Worm (Caenorhabditis elegans) whole organism, L1 larva: Measurements from ENCODE around the gene C09F12.3.

ENCODE experiments used
- C16A3.4 ChIP-seq: fragments of 150-350 bp; optimal IDR thresholded peaks from 2 replicates; lab custom pipeline; 2014; ENCODE audit warnings: missing biosample characterization, missing genetic modification characterization
- C34B4.2 ChIP-seq: sonication (generic microtip); optimal IDR thresholded peaks from 2 replicates; lab custom pipeline; 2017; ENCODE audit warnings: mild to moderate bottlenecking, missing genetic modification characterization, missing compliant biosample characterization
- F16B12.6 ChIP-seq: fragments of 150-350 bp; optimal IDR thresholded peaks from 2 replicates; lab custom pipeline; 2014; ENCODE audit warnings: missing biosample characterization, missing genetic modification characterization
- blmp-1 ChIP-seq: fragments of 150-350 bp; optimal IDR thresholded peaks from 2 replicates; lab custom pipeline; 2014; ENCODE audit warnings: missing biosample characterization, missing genetic modification characterization
- ceh-8 ChIP-seq: fragments of 200-800 bp; sonication (Bioruptor generic); optimal IDR thresholded peaks from 2 replicates; lab custom pipeline; 2018; ENCODE audit warnings: mild to moderate bottlenecking, missing genetic modification characterization, moderate library complexity, missing compliant biosample characterization
- ceh-82 ChIP-seq, 3 experiments: fragments of 150-350 bp in 1 of 3; sonication (generic microtip) in 2 of 3; optimal IDR thresholded peaks; 2 replicates each; lab custom pipeline; 2014 to 2017; ENCODE audit warnings: missing biosample characterization in 3 of 3, missing genetic modification characterization in 3 of 3
- ceh-88 ChIP-seq: fragments of 200-800 bp; sonication (Bioruptor generic); IDR thresholded peaks from 2 replicates; pipeline ENCODE4 v1.3.6; 2022; ENCODE audit warnings: missing genetic modification characterization, missing compliant biosample characterization
- ceh-90 ChIP-seq: sonication (generic microtip); optimal IDR thresholded peaks from 2 replicates; lab custom pipeline; 2016; ENCODE audit warnings: missing genetic modification characterization, missing compliant biosample characterization
- dpl-1 ChIP-seq, 3 experiments: fragments of 150-350 bp in 2 of 3; sonication (generic microtip) in 1 of 3; optimal IDR thresholded peaks; 2 replicates each; lab custom pipeline; 2014 to 2017; ENCODE audit warnings: missing biosample characterization in 3 of 3, missing genetic modification characterization in 3 of 3, missing genetic modification reagents in 3 of 3
- efl-1 ChIP-seq, 4 experiments: fragments of 150-350 bp; optimal IDR thresholded peaks in 3 of 4; peaks in 1 of 4; 1 replicate in 1 of 4; 2 replicates in 3 of 4; lab custom pipeline; 2014; ENCODE audit warnings: missing biosample characterization in 2 of 4, missing genetic modification characterization in 2 of 4, missing genetic modification reagents in 2 of 4
- efl-3 ChIP-seq: fragments of 200-800 bp; sonication (Bioruptor generic); optimal IDR thresholded peaks from 2 replicates; lab custom pipeline; 2018; ENCODE audit warnings: mild to moderate bottlenecking, missing genetic modification characterization, missing compliant biosample characterization
- elt-3 ChIP-seq, 6 experiments: fragments of 150-350 bp in 1 of 6; sonication (generic microtip); optimal IDR thresholded peaks; 2 replicates each; lab custom pipeline; 2017 to 2018; ENCODE audit warnings: missing biosample characterization in 6 of 6, missing genetic modification characterization in 6 of 6, inconsistent platforms in 1 of 6
- fkh-10 ChIP-seq: sonication (generic microtip); optimal IDR thresholded peaks from 2 replicates; lab custom pipeline; 2017; ENCODE audit warnings: missing biosample characterization, missing genetic modification reagents, missing genetic modification characterization
- fkh-4 ChIP-seq: sonication (generic microtip); optimal IDR thresholded peaks from 2 replicates; lab custom pipeline; 2016; ENCODE audit warnings: missing compliant biosample characterization, missing genetic modification characterization, borderline replicate concordance
- fkh-8 ChIP-seq: sonication (generic microtip); optimal IDR thresholded peaks from 2 replicates; lab custom pipeline; 2016; ENCODE audit warnings: mild to moderate bottlenecking, missing genetic modification characterization, missing compliant biosample characterization
- hlh-17 ChIP-seq: fragments of 200-800 bp; sonication (Bioruptor generic); optimal IDR thresholded peaks from 2 replicates; lab custom pipeline; 2018; ENCODE audit warnings: missing genetic modification characterization, mild to moderate bottlenecking, missing compliant biosample characterization, moderate library complexity, borderline replicate concordance
- irx-1 ChIP-seq: sonication (generic microtip); optimal IDR thresholded peaks from 2 replicates; lab custom pipeline; 2016; ENCODE audit warnings: missing genetic modification characterization, missing compliant biosample characterization
- isw-1 ChIP-seq: fragments of 200-800 bp; sonication (Bioruptor generic); IDR thresholded peaks from 2 replicates; pipeline ENCODE4 v1.3.6; 2022; ENCODE audit warnings: missing genetic modification characterization, missing compliant biosample characterization
- jun-1 ChIP-seq: fragments of 150-350 bp; optimal IDR thresholded peaks from 2 replicates; lab custom pipeline; 2014; ENCODE audit warnings: missing biosample characterization, missing genetic modification reagents, missing genetic modification characterization
- lin-14 ChIP-seq: fragments of 200-800 bp; sonication (Bioruptor generic); optimal IDR thresholded peaks from 2 replicates; lab custom pipeline; 2018; ENCODE audit warnings: mild to moderate bottlenecking, missing genetic modification characterization, moderate library complexity, missing compliant biosample characterization
- lin-35 ChIP-seq, 2 experiments: fragments of 150-350 bp; optimal IDR thresholded peaks; 2 replicates each; lab custom pipeline; 2014; ENCODE audit warnings: missing biosample characterization in 2 of 2, missing genetic modification characterization in 2 of 2, missing genetic modification reagents in 2 of 2
- lin-39 ChIP-seq: fragments of 150-350 bp; optimal IDR thresholded peaks from 2 replicates; lab custom pipeline; 2014; ENCODE audit warnings: missing biosample characterization, missing genetic modification reagents, missing genetic modification characterization
- lsy-2 ChIP-seq, 2 experiments: fragments of 150-350 bp; optimal IDR thresholded peaks; 2 replicates each; lab custom pipeline; 2014; ENCODE audit warnings: missing biosample characterization in 2 of 2, missing genetic modification characterization in 2 of 2
- mef-2 ChIP-seq: fragments of 150-350 bp; optimal IDR thresholded peaks from 2 replicates; lab custom pipeline; 2014; ENCODE audit warnings: missing biosample characterization, missing genetic modification characterization
- nhr-11 ChIP-seq: fragments of 150-350 bp; optimal IDR thresholded peaks from 2 replicates; lab custom pipeline; 2014; ENCODE audit warnings: missing biosample characterization, missing genetic modification characterization
- nhr-19 ChIP-seq: fragments of 200-800 bp; sonication (Bioruptor generic); conservative IDR thresholded peaks from 2 replicates; pipeline ENCODE4 v1.3.6; 2022; ENCODE audit warnings: missing genetic modification characterization, missing compliant biosample characterization
- nhr-28 ChIP-seq: fragments of 150-350 bp; optimal IDR thresholded peaks from 2 replicates; lab custom pipeline; 2014; ENCODE audit warnings: missing biosample characterization, missing genetic modification characterization
- nhr-71 ChIP-seq: sonication (generic microtip); optimal IDR thresholded peaks from 2 replicates; lab custom pipeline; 2016; ENCODE audit warnings: mild to moderate bottlenecking, missing genetic modification characterization, moderate library complexity, missing compliant biosample characterization
- nhr-76 ChIP-seq: sonication (generic microtip); optimal IDR thresholded peaks from 2 replicates; lab custom pipeline; 2017; ENCODE audit warnings: missing biosample characterization, missing genetic modification characterization
- nhr-85 ChIP-seq: sonication (generic microtip); peaks from one replicate; lab custom pipeline; 2016; ENCODE audit warnings: missing genetic modification characterization, inconsistent platforms, missing compliant biosample characterization
- snu-23 ChIP-seq: sonication (generic microtip); optimal IDR thresholded peaks from 2 replicates; lab custom pipeline; 2016; ENCODE audit warnings: missing genetic modification characterization, missing compliant biosample characterization
- sox-4 ChIP-seq: sonication (generic microtip); optimal IDR thresholded peaks from 2 replicates; lab custom pipeline; 2016; ENCODE audit warnings: missing genetic modification characterization, missing compliant biosample characterization
- sptf-1 ChIP-seq: fragments of 150-350 bp; optimal IDR thresholded peaks from 2 replicates; lab custom pipeline; 2014; ENCODE audit warnings: missing biosample characterization, missing genetic modification characterization
- swsn-7 ChIP-seq: sonication (generic microtip); optimal IDR thresholded peaks from 2 replicates; lab custom pipeline; 2016; ENCODE audit warnings: missing genetic modification characterization, missing compliant biosample characterization
- tlp-1 ChIP-seq: fragments of 150-350 bp; optimal IDR thresholded peaks from 2 replicates; lab custom pipeline; 2014; ENCODE audit warnings: missing biosample characterization, missing genetic modification characterization
- unc-98 ChIP-seq: fragments of 200-800 bp; sonication (Bioruptor generic); IDR thresholded peaks from 2 replicates; pipeline ENCODE4 v1.3.6; 2022; ENCODE audit warnings: missing genetic modification characterization, missing compliant biosample characterization

C09F12.3 gene

ce11 chrX:11072701-11073100 lies 30.0 kb upstream of the C09F12.3 start:
- TF ChIP-seq ceh-88 (no peak), sptf-1 (no peak), C34B4.2 (tag; lab: Kevin White, UChicago) (no peak), ceh-90 (tag; lab: Kevin White, UChicago) (no peak), lsy-2 (tag; optimal IDR thresholded peaks at IDR 0.05; lab: Kevin White, UChicago) (peak in 1 of 2 experiments; percentile 2), jun-1 (tag; lab: Kevin White, UChicago) (no peak), fkh-4 (tag; lab: Kevin White, UChicago) (no peak), mef-2 (no peak), F16B12.6 (peak; percentile 77), hlh-17 (GFP tag; lab: Kevin White, UChicago) (no peak), efl-1 (optimal IDR thresholded peaks at IDR 0.05; lab: Kevin White, UChicago) (no peak), efl-1 (GFP tag; optimal IDR thresholded peaks at IDR 0.05 in 1 of 2; lab: Kevin White, UChicago) (peak in 1 of 2 experiments; percentile 59), C16A3.4 (tag; lab: Kevin White, UChicago) (no peak)

- TF ChIP-seq fkh-4 (tag; lab: Kevin White, UChicago) (no peak), ceh-82 (tag; optimal IDR thresholded peaks at IDR 0.05; lab: Kevin White, UChicago) (peak in 1 of 3 experiments; percentile 51), swsn-7 (tag; lab: Kevin White, UChicago) (peak; percentile 1), nhr-71 (no peak), fkh-8 (tag; lab: Kevin White, UChicago) (peak; percentile 55), lin-14 (peak; percentile 82), snu-23 (GFP tag; lab: Kevin White, UChicago) (no peak), efl-3 (no peak), fkh-10 (peak; percentile 56), dpl-1 (GFP tag; optimal IDR thresholded peaks at IDR 0.05; lab: Kevin White, UChicago) (no peak)
These were observed 25.7 kb upstream of the C09F12.3 start, which contains the start of gene apt-9 for ce11 chrX:11068334-11068733. Gene apt-9 (plus strand): TSS chrX:11068527.

- no peak for TF ChIP-seq lin-35 (GFP tag; optimal IDR thresholded peaks at IDR 0.05; lab: Kevin White, UChicago)
- TF ChIP-seq isw-1 (GFP tag; lab: Robert Waterston, UW): no peak
- TF ChIP-seq blmp-1 (tag; lab: Kevin White, UChicago): peak; percentile 98
- no peak for TF ChIP-seq unc-98 (GFP tag; lab: Robert Waterston, UW)
These were observed 24.6 kb upstream of the C09F12.3 start for ce11 chrX:11067256-11067655.

ce11 chrX:11064799-11065198 lies 22.1 kb upstream of the C09F12.3 start, which contains the start of gene lpr-4:
Gene lpr-4 (plus strand): TSS chrX:11065126.
- TF ChIP-seq elt-3 (tag; optimal IDR thresholded peaks at IDR 0.05; lab: Kevin White, UChicago) (peak in 2 of 6 experiments; percentile 3 to 33), sptf-1 (no peak), blmp-1 (tag; lab: Kevin White, UChicago) (peak; percentile 100)

- TF ChIP-seq blmp-1 (tag; lab: Kevin White, UChicago): peak; percentile 96
- TF ChIP-seq snu-23 (GFP tag; lab: Kevin White, UChicago): no peak
These were observed 19.2 kb upstream of the C09F12.3 start, which contains the start of gene lpr-5 for ce11 chrX:11061904-11062303. Gene lpr-5 (plus strand): TSS chrX:11062123.

ce11 chrX:11060940-11061339 lies 18.3 kb upstream of the C09F12.3 start:
- no peak for TF ChIP-seq dpl-1 (GFP tag; optimal IDR thresholded peaks at IDR 0.05; lab: Kevin White, UChicago)
- no peak for TF ChIP-seq sox-4 (tag; lab: Kevin White, UChicago)
- no peak for TF ChIP-seq lin-39 (tag; lab: Kevin White, UChicago)
- TF ChIP-seq irx-1 (tag; lab: Kevin White, UChicago): no peak
- no peak for TF ChIP-seq jun-1 (tag; lab: Kevin White, UChicago)
- TF ChIP-seq elt-3 (tag; optimal IDR thresholded peaks at IDR 0.05; lab: Kevin White, UChicago): peak in 1 of 6 experiments; percentile 21
- TF ChIP-seq blmp-1 (tag; lab: Kevin White, UChicago): peak; percentile 93
- no peak for TF ChIP-seq nhr-85 (tag; lab: Kevin White, UChicago)
- no peak for TF ChIP-seq lsy-2 (tag; optimal IDR thresholded peaks at IDR 0.05; lab: Kevin White, UChicago)
- TF ChIP-seq nhr-11 (tag; lab: Kevin White, UChicago): no peak
- TF ChIP-seq fkh-8 (tag; lab: Kevin White, UChicago): no peak
- TF ChIP-seq nhr-76 (tag; lab: Kevin White, UChicago): no peak
- no peak for TF ChIP-seq nhr-28 (tag; lab: Kevin White, UChicago)
- no peak for TF ChIP-seq tlp-1 (tag; lab: Kevin White, UChicago)
- TF ChIP-seq nhr-71: no peak
- TF ChIP-seq nhr-19 (GFP tag; lab: Robert Waterston, UW): no peak
- TF ChIP-seq ceh-8 (GFP tag; lab: Kevin White, UChicago): no peak
